Worm (Caenorhabditis elegans): ENCODE data around the gene pqn-89.

DNA sequence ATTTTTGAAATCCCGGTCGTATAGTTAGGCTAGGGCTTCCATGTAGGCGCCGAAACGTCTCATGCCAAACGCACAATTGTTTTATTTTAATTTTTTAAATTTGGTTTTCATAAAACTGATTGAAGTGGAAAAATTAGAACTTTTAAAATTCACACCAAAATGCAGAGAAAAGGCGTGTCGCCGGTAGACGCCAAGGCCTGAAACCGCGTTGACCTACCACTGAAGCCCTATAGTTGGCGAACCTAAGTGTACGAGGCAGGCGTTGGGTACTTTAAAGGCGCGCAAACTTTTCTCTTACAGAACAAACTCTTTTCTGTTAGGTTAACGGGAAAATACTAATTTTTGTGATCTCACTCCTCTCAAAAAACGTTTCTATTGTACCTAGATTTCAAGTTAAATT, 13.2 kb upstream of the pqn-89 start, which contains the start of gene Y73B6BL.44:
- TF ChIP-seq him-1 (tag; optimal IDR thresholded peaks at IDR 0.05) (no peak), dao-5 (tag; optimal IDR thresholded peaks at IDR 0.05) (no peak)
